Worm (Caenorhabditis elegans) whole organism, mixed stage, embryonic: ENCODE measurements around the gene atx-2.
A peak's percentile ranks its signal among the peaks of the same experiment; 100 is the strongest.

Experiments used
- ceh-39 ChIP-seq: fragments of 150-350 bp; optimal IDR thresholded peaks from 2 replicates; lab custom pipeline; 2014; ENCODE audit warnings: missing biosample characterization, missing genetic modification characterization
- ces-1 ChIP-seq: fragments of 150-350 bp; optimal IDR thresholded peaks from 2 replicates; lab custom pipeline; 2014; ENCODE audit warnings: missing biosample characterization, missing genetic modification reagents, missing genetic modification characterization
- hlh-1 ChIP-seq: fragments of 150-350 bp; optimal IDR thresholded peaks from 2 replicates; lab custom pipeline; 2014; ENCODE audit warnings: missing biosample characterization, missing genetic modification reagents, missing genetic modification characterization
- lin-13 ChIP-seq: fragments of 150-350 bp; optimal IDR thresholded peaks from 2 replicates; lab custom pipeline; 2014; ENCODE audit warnings: missing biosample characterization, missing genetic modification characterization
- nhr-12 ChIP-seq: fragments of 150-350 bp; optimal IDR thresholded peaks from 2 replicates; lab custom pipeline; 2014; ENCODE audit warnings: missing biosample characterization, missing genetic modification characterization
- nhr-2 ChIP-seq: fragments of 150-350 bp; optimal IDR thresholded peaks from 2 replicates; lab custom pipeline; 2014; ENCODE audit warnings: missing biosample characterization, missing genetic modification characterization
- nhr-28 ChIP-seq: fragments of 150-350 bp; optimal IDR thresholded peaks from 2 replicates; lab custom pipeline; 2014; ENCODE audit warnings: missing biosample characterization, missing genetic modification characterization
- unc-120 ChIP-seq: sonication (generic microtip); optimal IDR thresholded peaks from 2 replicates; lab custom pipeline; 2017; ENCODE audit warnings: missing genetic modification characterization, missing compliant biosample characterization; ENCODE audit not compliant: poor library complexity, severe bottlenecking
- zip-8 ChIP-seq: fragments of 150-350 bp; optimal IDR thresholded peaks from 2 replicates; lab custom pipeline; 2014; ENCODE audit warnings: missing biosample characterization, missing genetic modification characterization
- ztf-11 ChIP-seq: fragments of 150-350 bp; optimal IDR thresholded peaks from 2 replicates; lab custom pipeline; 2014; ENCODE audit warnings: missing biosample characterization, missing genetic modification characterization

Gene atx-2

ce11 chrIII:10512570-10512969 lies 51.4 kb downstream of the atx-2 start:
- TF ChIP-seq ces-1, result peak; percentile 60
- TF ChIP-seq nhr-28 (tag; lab: Kevin White, UChicago), result no peak

- TF ChIP-seq hlh-1 (tag; lab: Kevin White, UChicago) (no peak), unc-120 (tag; lab: Kevin White, UChicago) (no peak), ceh-39 (tag; lab: Kevin White, UChicago) (no peak), lin-13 (tag; lab: Kevin White, UChicago) (no peak), ztf-11 (no peak), zip-8 (no peak), nhr-2 (no peak), nhr-12 (no peak)
These were observed 54.6 kb downstream of the atx-2 start for ce11 chrIII:10515751-10516150.
